Fruit fly (Drosophila melanogaster): ENCODE results near the gene Dnaaf5.

dm6 chr3R:14327472-14328104 lies 34.0 kb downstream of the Dnaaf5 start, which contains the start of gene spn-B:
- TF ChIP-seq psq (GFP tag; optimal IDR thresholded peaks at IDR 0.05) (no peak), crp (GFP tag; optimal IDR thresholded peaks at IDR 0.05) (peak; percentile 52 to 90), CkIIα-i1 (GFP tag; IDR thresholded peaks at IDR 0.05) (no peak), CG30020 (tag; optimal IDR thresholded peaks at IDR 0.05) (peak; percentile 10), CG12744 (GFP tag; optimal IDR thresholded peaks at IDR 0.05) (peak; percentile 64), nerfin-1 (tag; optimal IDR thresholded peaks at IDR 0.05) (peak; percentile 72), CG16813 (GFP tag; IDR thresholded peaks at IDR 0.05; ENCODE audit: partially characterized antibody) (0 out of 3 replicates have a peak, but pooled peaks have one; percentile 11), CG11560 (tag; IDR thresholded peaks at IDR 0.05) (no peak), zen (tag; optimal IDR thresholded peaks at IDR 0.05) (peak; percentile 66)
